In genomic region chrII:8093914-8094313, ce11 we compare ENCODE assay signal across 4 worm cellular contexts.
TF ChIP-seq lines count a peak whose summit lies in the region.

No protein-coding gene starts in this region.

TF ChIP-seq in whole organism, L1 larva, 84 proteins besides CTCF, POLR2A, EP300 and RAD21:
- TF ChIP-seq blmp-1 (tag; optimal IDR thresholded peaks at IDR 0.05; lab: Kevin White, UChicago) (peak; percentile 58), lin-39 (tag; optimal IDR thresholded peaks at IDR 0.05; lab: Kevin White, UChicago) (no peak)

TF ChIP-seq in whole organism, L2 larva, 48 proteins besides CTCF, POLR2A, EP300 and RAD21:
- TF ChIP-seq crh-2 (tag; optimal IDR thresholded peaks at IDR 0.05; lab: Kevin White, UChicago) (no peak), nhr-21 (tag; optimal IDR thresholded peaks at IDR 0.05; lab: Kevin White, UChicago) (no peak), blmp-1 (tag; optimal IDR thresholded peaks at IDR 0.05; lab: Kevin White, UChicago; ENCODE audit: insufficient read depth) (peak; percentile 68), lin-13 (GFP tag; optimal IDR thresholded peaks at IDR 0.05; lab: Kevin White, UChicago) (no peak)

TF ChIP-seq in whole organism, L3 larva, 47 proteins besides CTCF, POLR2A, EP300 and RAD21:
- TF ChIP-seq ZK546.5 (tag; optimal IDR thresholded peaks at IDR 0.05; lab: Kevin White, UChicago) (no peak), nhr-25 (tag; optimal IDR thresholded peaks at IDR 0.05; lab: Kevin White, UChicago) (peak; percentile 41), hmg-11 (tag; optimal IDR thresholded peaks at IDR 0.05; lab: Kevin White, UChicago) (no peak)

TF ChIP-seq in whole organism, mixed stage, embryonic, 35 proteins besides CTCF, POLR2A, EP300 and RAD21:
- no peak for TF ChIP-seq ceh-43 (GFP tag; optimal IDR thresholded peaks at IDR 0.05; lab: Kevin White, UChicago)
- peak; percentile 12 for TF ChIP-seq blmp-1 (tag; optimal IDR thresholded peaks at IDR 0.05; lab: Kevin White, UChicago)
TF ChIP-seq in whole organism, mixed stage, embryonic: peak in this region for 1.

Comparison
In these comparisons a context has a peak if more than half of its experiments do, and no peak if none do; other contexts are left out.
1. Of the 22 proteins assayed by ChIP-seq in both whole organism, L1 larva and whole organism, L2 larva: peak only in whole organism, L1 larva: none; only in whole organism, L2 larva: none; in both: blmp-1; in neither: 21.